Fruit fly (Drosophila melanogaster) whole organism, wandering third instar larva: ENCODE results near the gene CG4328.

Experiments used
- Abd-B ChIP-seq: fragments of >200 bp; optimal IDR thresholded peaks from 2 replicates; lab custom pipeline; 2017; ENCODE audit warnings: missing biosample characterization, missing genetic modification characterization
- CG9705 ChIP-seq: fragments of 200-800 bp; sonication (Bioruptor generic); optimal IDR thresholded peaks from 2 replicates; lab custom pipeline; 2018; ENCODE audit warnings: missing biosample characterization, mild to moderate bottlenecking, missing genetic modification characterization
- CrebA ChIP-seq: fragments of 200-800 bp; sonication (Bioruptor generic); optimal IDR thresholded peaks from 2 replicates; lab custom pipeline; 2016; ENCODE audit warnings: missing biosample characterization, mild to moderate bottlenecking, missing genetic modification characterization, borderline replicate concordance
- Hr78 ChIP-seq: fragments of >200 bp; optimal IDR thresholded peaks from 2 replicates; lab custom pipeline; 2017; ENCODE audit warnings: missing biosample characterization, missing genetic modification characterization
- Rel ChIP-seq, 2 experiments: fragments of 200-800 bp; sonication (Bioruptor generic) in 1 of 2; optimal IDR thresholded peaks; 2 replicates in 1 of 2; 3 replicates in 1 of 2; lab custom pipeline; 2016 to 2019; ENCODE audit warnings: mild to moderate bottlenecking in 2 of 2, missing biosample characterization in 2 of 2, missing genetic modification characterization in 2 of 2, moderate library complexity in 1 of 2
- br ChIP-seq: fragments of 200-800 bp; sonication (Bioruptor generic); optimal IDR thresholded peaks from 2 replicates; lab custom pipeline; 2016; ENCODE audit warnings: missing biosample characterization, missing genetic modification characterization
- ey ChIP-seq: fragments of 200-800 bp; sonication (Bioruptor generic); optimal IDR thresholded peaks from 2 replicates; lab custom pipeline; 2016; ENCODE audit warnings: missing biosample characterization, missing genetic modification characterization
- psq ChIP-seq: fragments of 200-800 bp; sonication (Bioruptor generic); optimal IDR thresholded peaks from 3 replicates; lab custom pipeline; 2017; ENCODE audit warnings: missing biosample characterization, mild to moderate bottlenecking, missing genetic modification characterization, moderate library complexity
- tai ChIP-seq: sonication (Bioruptor generic); optimal IDR thresholded peaks from 2 replicates; lab custom pipeline; 2016; ENCODE audit warnings: missing biosample characterization, missing genetic modification characterization

DNA sequence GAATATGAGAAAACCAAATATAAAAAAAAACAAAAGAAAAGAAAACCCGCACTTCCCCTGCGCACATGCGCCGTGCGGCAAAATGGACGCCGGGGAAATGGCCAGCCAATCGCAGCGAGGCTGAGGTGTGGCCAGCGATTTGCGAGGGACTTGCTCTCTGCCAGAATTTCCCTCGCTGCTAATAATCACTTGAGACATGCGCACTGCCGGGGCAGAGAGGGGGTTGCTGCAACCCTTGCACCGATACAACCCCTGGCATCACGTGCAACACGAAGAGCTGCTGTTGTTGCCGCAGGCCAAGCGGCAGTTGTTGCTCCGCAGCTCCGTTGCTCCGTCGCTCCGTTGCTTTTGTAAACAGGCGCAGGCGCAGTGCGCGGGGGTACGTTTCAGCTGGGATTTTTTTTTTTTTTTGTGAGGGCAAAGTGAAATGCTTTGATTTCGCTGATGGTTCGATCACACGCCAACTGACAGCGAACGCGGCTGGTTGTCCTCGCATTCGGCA, 32.9 kb upstream of the CG4328 start, which contains the start of gene Lmx1a:
- TF ChIP-seq tai (GFP tag; lab: Kevin White, UChicago) (no peak), Abd-B (GFP tag; lab: Kevin White, UChicago) (no peak), CrebA (no peak), ey (GFP tag; lab: Kevin White, UChicago) (no peak), CG9705 (GFP tag; lab: Kevin White, UChicago) (no peak), psq (GFP tag; lab: Kevin White, UChicago) (no peak), br (GFP tag; lab: Kevin White, UChicago) (no peak), Rel (GFP tag; optimal IDR thresholded peaks at IDR 0.05; lab: Kevin White, UChicago) (no peak), Rel (tag; optimal IDR thresholded peaks at IDR 0.05; lab: Kevin White, UChicago) (no peak), Hr78 (GFP tag; lab: Kevin White, UChicago) (no peak)
